Fruit fly (Drosophila melanogaster) whole organism, embryonic: ENCODE data around the gene UQCR-6.4L.

Experiments
- Awh ChIP-seq: fragments of 200-800 bp; sonication (Bioruptor generic); IDR thresholded peaks from 2 replicates; pipeline ENCODE4, ENCODE4 v1.3.6; 2022; ENCODE audit warnings: missing biosample characterization, missing genetic modification characterization
- BEAF-32 ChIP-seq: fragments of 200-800 bp; sonication (Bioruptor generic); optimal IDR thresholded peaks from 3 replicates; lab custom pipeline; 2017; ENCODE audit warnings: missing biosample characterization, missing genetic modification characterization, mild to moderate bottlenecking, moderate library complexity, missing genetic modification reagents
- CG10147 ChIP-seq: fragments of 200-800 bp; sonication (Bioruptor generic); optimal IDR thresholded peaks from 2 replicates; lab custom pipeline; 2019; ENCODE audit warnings: missing biosample characterization, mild to moderate bottlenecking, missing genetic modification characterization, moderate library complexity
- CG10366 ChIP-seq: fragments of 200-800 bp; sonication (Bioruptor generic); IDR thresholded peaks from 2 replicates; pipeline ENCODE4 v1.3.6; 2022; ENCODE audit warnings: missing biosample characterization, missing genetic modification characterization
- CG12071 ChIP-seq: fragments of 200-800 bp; sonication (Bioruptor generic); optimal IDR thresholded peaks from 3 replicates; lab custom pipeline; 2018; ENCODE audit warnings: missing biosample characterization, mild to moderate bottlenecking, missing genetic modification characterization
- CG12744 ChIP-seq: fragments of 200-800 bp; sonication (Bioruptor generic); optimal IDR thresholded peaks from 2 replicates; lab custom pipeline; 2016; ENCODE audit warnings: missing biosample characterization, missing genetic modification characterization
- CG13123 ChIP-seq: fragments of 200-800 bp; sonication (Bioruptor generic); optimal IDR thresholded peaks from 2 replicates; lab custom pipeline; 2016; ENCODE audit warnings: missing biosample characterization, missing genetic modification characterization
- CG13296 ChIP-seq: fragments of 200-800 bp; sonication (Bioruptor generic); optimal IDR thresholded peaks from 3 replicates; lab custom pipeline; 2018; ENCODE audit warnings: missing biosample characterization, mild to moderate bottlenecking, missing genetic modification characterization
- CG13894 ChIP-seq: fragments of 200-800 bp; sonication (Bioruptor generic); optimal IDR thresholded peaks from 3 replicates; lab custom pipeline; 2018; ENCODE audit warnings: missing biosample characterization, mild to moderate bottlenecking, missing genetic modification characterization, moderate library complexity
- CG14014 ChIP-seq: fragments of 200-800 bp; sonication (Bioruptor generic); IDR thresholded peaks from 2 replicates; pipeline ENCODE4 v1.3.6; 2022; ENCODE audit warnings: missing biosample characterization, missing genetic modification characterization
- CG1529 ChIP-seq: fragments of 200-800 bp; sonication (Bioruptor generic); optimal IDR thresholded peaks from 3 replicates; lab custom pipeline; 2018; ENCODE audit warnings: missing biosample characterization, missing genetic modification characterization
- CG1603 ChIP-seq: fragments of 200-800 bp; sonication (Bioruptor generic); optimal IDR thresholded peaks from 2 replicates; lab custom pipeline; 2019; ENCODE audit warnings: missing biosample characterization, mild to moderate bottlenecking, missing genetic modification characterization, moderate library complexity
- CG17328 ChIP-seq: fragments of 200-800 bp; sonication (Bioruptor generic); IDR thresholded peaks from 2 replicates; pipeline ENCODE4 v1.3.6; 2022; ENCODE audit warnings: missing biosample characterization, missing genetic modification characterization
- CG2116 ChIP-seq: fragments of 200-800 bp; sonication (Bioruptor generic); optimal IDR thresholded peaks from 3 replicates; lab custom pipeline; 2018; ENCODE audit warnings: missing biosample characterization, mild to moderate bottlenecking, missing genetic modification characterization
- CG30403 ChIP-seq: fragments of 200-800 bp; sonication (Bioruptor generic); optimal IDR thresholded peaks from 3 replicates; lab custom pipeline; 2016; ENCODE audit warnings: missing biosample characterization, missing genetic modification characterization
- CG33557 ChIP-seq: fragments of 200-800 bp; sonication (Bioruptor generic); optimal IDR thresholded peaks from 2 replicates; lab custom pipeline; 2019; ENCODE audit warnings: missing biosample characterization, mild to moderate bottlenecking, missing genetic modification characterization, moderate library complexity
- CG34376 ChIP-seq: fragments of 200-800 bp; sonication (Bioruptor generic); optimal IDR thresholded peaks from 2 replicates; lab custom pipeline; 2018; ENCODE audit warnings: missing biosample characterization, mild to moderate bottlenecking, missing genetic modification characterization
- CG3838 ChIP-seq: fragments of 200-800 bp; sonication (Bioruptor generic); optimal IDR thresholded peaks from 3 replicates; lab custom pipeline; 2016; ENCODE audit warnings: missing biosample characterization, missing genetic modification characterization
- CG4730 ChIP-seq: fragments of 200-800 bp; sonication (Bioruptor generic); IDR thresholded peaks from 2 replicates; pipeline ENCODE4 v1.3.6; 2022; ENCODE audit warnings: missing biosample characterization, missing genetic modification characterization
- E2f1 ChIP-seq: fragments of 200-800 bp; sonication (Bioruptor generic); IDR thresholded peaks from 2 replicates; pipeline ENCODE4 v1.3.6; 2022; ENCODE audit warnings: missing biosample characterization, missing genetic modification characterization
- Fer3 ChIP-seq: fragments of 200-800 bp; sonication (Bioruptor generic); optimal IDR thresholded peaks from 2 replicates; lab custom pipeline; 2018; ENCODE audit warnings: missing biosample characterization, mild to moderate bottlenecking, missing genetic modification characterization, moderate library complexity
- Gug ChIP-seq: fragments of 200-800 bp; sonication (Bioruptor generic); IDR thresholded peaks from 4 replicates; pipeline ENCODE4 v1.3.6; 2022; ENCODE audit warnings: missing biosample characterization, missing genetic modification characterization
- H15 ChIP-seq: fragments of 200-800 bp; sonication (Bioruptor generic); IDR thresholded peaks from 3 replicates; pipeline ENCODE4 v1.3.6; 2022; ENCODE audit warnings: missing biosample characterization, missing genetic modification characterization
- HLH4C ChIP-seq: fragments of 200-800 bp; sonication (Bioruptor generic); IDR thresholded peaks from 3 replicates; pipeline ENCODE4 v1.3.6; 2022; ENCODE audit warnings: missing biosample characterization, missing genetic modification characterization; ENCODE audit not compliant: partially characterized antibody
- Hr39 ChIP-seq: fragments of >200 bp; optimal IDR thresholded peaks from 2 replicates; lab custom pipeline; 2017
- Kr ChIP-seq: fragments of 200-800 bp; sonication (Bioruptor generic); optimal IDR thresholded peaks from 2 replicates; lab custom pipeline; 2017; ENCODE audit warnings: missing biosample characterization, mild to moderate bottlenecking, missing genetic modification characterization
- Lim3 ChIP-seq: fragments of 200-800 bp; sonication (Bioruptor generic); IDR thresholded peaks from 2 replicates; pipeline ENCODE4 v1.3.6; 2022; ENCODE audit warnings: missing biosample characterization, missing genetic modification characterization
- Med ChIP-seq: fragments of 200-800 bp; sonication (Bioruptor generic); peaks from one replicate; lab custom pipeline; 2016; ENCODE audit warnings: missing biosample characterization, missing genetic modification characterization, mild to moderate bottlenecking, inconsistent platforms, moderate library complexity
- Oaz ChIP-seq: fragments of 200-800 bp; sonication (Bioruptor generic); IDR thresholded peaks from 2 replicates; pipeline ENCODE4 v1.3.6; 2022; ENCODE audit warnings: missing biosample characterization, missing genetic modification characterization
- Side ChIP-seq: fragments of 200-800 bp; sonication (Bioruptor generic); optimal IDR thresholded peaks from 2 replicates; lab custom pipeline; 2016; ENCODE audit warnings: missing biosample characterization, missing genetic modification characterization
- Spps ChIP-seq: fragments of 200-800 bp; sonication (Bioruptor generic); optimal IDR thresholded peaks from 2 replicates; lab custom pipeline; 2018; ENCODE audit warnings: missing biosample characterization, mild to moderate bottlenecking, missing genetic modification characterization
- Tbp ChIP-seq: fragments of >200 bp; optimal IDR thresholded peaks from 2 replicates; lab custom pipeline; 2018; ENCODE audit warnings: missing biosample characterization, missing genetic modification characterization
- amos ChIP-seq: fragments of 200-800 bp; sonication (Bioruptor generic); IDR thresholded peaks from 2 replicates; pipeline ENCODE4 v1.3.6; 2022; ENCODE audit warnings: missing biosample characterization, missing genetic modification characterization; ENCODE audit not compliant: partially characterized antibody
- ato ChIP-seq: fragments of 200-800 bp; sonication (Bioruptor generic); IDR thresholded peaks from 2 replicates; pipeline ENCODE4 v1.3.6; 2022; ENCODE audit warnings: missing biosample characterization, missing genetic modification characterization; ENCODE audit not compliant: partially characterized antibody
- cas ChIP-seq: fragments of 200-800 bp; sonication (Bioruptor generic); IDR thresholded peaks from 2 replicates; pipeline ENCODE4 v1.3.6; 2022; ENCODE audit warnings: missing biosample characterization, missing genetic modification characterization
- cwo ChIP-seq: fragments of 200-800 bp; sonication (Bioruptor generic); optimal IDR thresholded peaks from 3 replicates; lab custom pipeline; 2017; ENCODE audit warnings: missing biosample characterization, missing genetic modification characterization, mild to moderate bottlenecking, moderate library complexity, missing genetic modification reagents
- gcm ChIP-seq: fragments of 200-800 bp; sonication (Bioruptor generic); optimal IDR thresholded peaks from 2 replicates; lab custom pipeline; 2019; ENCODE audit warnings: missing biosample characterization, mild to moderate bottlenecking, missing genetic modification characterization, moderate library complexity
- gfzf ChIP-seq: fragments of 200-800 bp; sonication (Bioruptor generic); optimal IDR thresholded peaks from 2 replicates; lab custom pipeline; 2016; ENCODE audit warnings: missing biosample characterization, mild to moderate bottlenecking, missing genetic modification characterization, moderate library complexity
- kay ChIP-seq: fragments of 200-800 bp; sonication (Bioruptor generic); optimal IDR thresholded peaks from 2 replicates; lab custom pipeline; 2016; ENCODE audit warnings: missing biosample characterization, missing genetic modification characterization
- ken ChIP-seq: fragments of 200-800 bp; sonication (Bioruptor generic); IDR thresholded peaks from 3 replicates; pipeline ENCODE4 v1.3.6; 2022; ENCODE audit warnings: missing biosample characterization, missing genetic modification characterization
- mld ChIP-seq: fragments of 200-800 bp; sonication (Bioruptor generic); IDR thresholded peaks from 3 replicates; pipeline ENCODE4 v1.3.6; 2022; ENCODE audit warnings: missing biosample characterization, missing genetic modification characterization; ENCODE audit not compliant: partially characterized antibody
- rib ChIP-seq: fragments of 200-800 bp; sonication (Bioruptor generic); IDR thresholded peaks from 2 replicates; pipeline ENCODE4 v1.3.6; 2022; ENCODE audit warnings: missing biosample characterization, missing genetic modification characterization
- row ChIP-seq: fragments of 200-800 bp; sonication (Bioruptor generic); IDR thresholded peaks from 3 replicates; pipeline ENCODE4 v1.3.6; 2022; ENCODE audit warnings: missing biosample characterization, missing genetic modification characterization
- sens ChIP-seq: fragments of 200-800 bp; sonication (Bioruptor generic); peaks from one replicate; lab custom pipeline; 2016; ENCODE audit warnings: missing biosample characterization, missing genetic modification characterization
- seq ChIP-seq: fragments of 200-800 bp; sonication (Bioruptor generic); IDR thresholded peaks from 2 replicates; pipeline ENCODE4 v1.3.6; 2022; ENCODE audit warnings: missing biosample characterization, missing genetic modification characterization
- stc ChIP-seq: fragments of 200-800 bp; sonication (Bioruptor generic); IDR thresholded peaks from 2 replicates; pipeline ENCODE4 v1.3.6; 2022; ENCODE audit warnings: missing biosample characterization, missing genetic modification characterization
- stwl ChIP-seq: fragments of 200-800 bp; sonication (Bioruptor generic); optimal IDR thresholded peaks from 3 replicates; lab custom pipeline; 2018; ENCODE audit warnings: missing biosample characterization, mild to moderate bottlenecking, missing genetic modification characterization, moderate library complexity
- tap ChIP-seq: fragments of 200-800 bp; optimal IDR thresholded peaks from 3 replicates; lab custom pipeline; 2019; ENCODE audit warnings: missing biosample characterization, mild to moderate bottlenecking, missing genetic modification characterization, moderate library complexity
- trem ChIP-seq: fragments of 200-800 bp; optimal IDR thresholded peaks from 3 replicates; lab custom pipeline; 2019; ENCODE audit warnings: missing biosample characterization, mild to moderate bottlenecking, missing genetic modification characterization, moderate library complexity
- z ChIP-seq: fragments of 200-800 bp; sonication (Bioruptor generic); IDR thresholded peaks from 3 replicates; pipeline ENCODE4 v1.3.6; 2022; ENCODE audit warnings: missing biosample characterization, missing genetic modification characterization

The UQCR-6.4L gene

dm6 chr3L:16566700-16567221, at the start of gene UQCR-6.4L:
TSS of gene UQCR-6.4L (plus strand) at chr3L:16566750.
- TF ChIP-seq CG1529 (GFP tag; lab: Kevin White, UChicago) (no peak), ato (GFP tag; lab: Robert Waterston, UW) (no peak), CG2116 (peak; percentile 64), stwl (tag; lab: Kevin White, UChicago) (peak; percentile 97), row (GFP tag; lab: Robert Waterston, UW) (0 out of 3 replicates have a peak, but pooled peaks have one; percentile 7), Med (peak; percentile 34), sens (GFP tag; lab: Kevin White, UChicago) (peak; percentile 65), amos (peak; percentile 8; the same call in 1 of the 2 replicates), ken (GFP tag; lab: Robert Waterston, UW) (0 out of 3 replicates have a peak, but pooled peaks have one; percentile 10), CG4730 (GFP tag; lab: Robert Waterston, UW) (no peak)
- TF ChIP-seq, all 482 proteins: peak for 7

DNA sequence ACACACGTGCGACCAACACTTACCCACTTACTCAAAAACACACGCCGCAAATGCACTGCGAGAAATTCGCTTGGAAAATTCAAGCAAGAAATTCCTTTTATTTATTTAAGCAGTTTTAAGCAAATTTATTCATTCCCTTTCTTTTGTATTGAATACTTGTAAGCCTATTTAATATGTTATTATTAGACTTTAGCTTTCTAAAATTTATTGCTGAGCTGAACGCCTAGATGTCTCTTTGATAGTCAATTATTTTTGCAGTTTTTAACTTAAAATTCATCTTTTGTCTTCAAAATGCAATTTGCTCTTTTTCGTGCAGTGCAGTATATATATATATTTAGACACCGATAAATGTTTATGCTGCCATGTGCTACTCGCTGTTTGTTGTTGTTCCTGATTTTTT, 32.6 kb upstream of the UQCR-6.4L start:
- TF ChIP-seq CG14014 (GFP tag; lab: Robert Waterston, UW) (peak; percentile 65; the same call in 1 of the 2 replicates), Oaz (GFP tag; lab: Robert Waterston, UW) (peak; percentile 65), BEAF-32 (no peak), gfzf (GFP tag; lab: Kevin White, UChicago) (no peak), Lim3 (GFP tag; lab: Robert Waterston, UW) (no peak), mld (no peak), CG10366 (GFP tag; lab: Robert Waterston, UW) (peak; percentile 52; the same call in 1 of the 2 replicates), rib (GFP tag; lab: Robert Waterston, UW) (no peak), E2f1 (GFP tag; lab: Robert Waterston, UW) (peak; percentile 54), gcm (GFP tag; lab: Kevin White, UChicago) (peak; percentile 47), CG10147 (GFP tag; lab: Kevin White, UChicago) (peak; percentile 83), Kr (no peak), Tbp (GFP tag; lab: Kevin White, UChicago) (no peak), tap (peak; percentile 69), CG13123 (GFP tag; lab: Kevin White, UChicago) (peak; percentile 37), CG12744 (GFP tag; lab: Kevin White, UChicago) (peak; percentile 62), stc (peak; percentile 52; the same call in 1 of the 2 replicates), CG1603 (no peak), Gug (peak; percentile 47; the same call in 2 of the 4 replicates), CG33557 (peak; percentile 59), Spps (tag; lab: Kevin White, UChicago) (peak; percentile 73), cwo (peak; percentile 85), Hr39 (lab: Kevin White, UChicago) (no peak), CG34376 (GFP tag; lab: Kevin White, UChicago) (peak; percentile 26), CG12071 (peak; percentile 35), HLH4C (GFP tag; lab: Robert Waterston, UW) (no peak), CG13296 (peak; percentile 79), H15 (GFP tag; lab: Robert Waterston, UW) (peak; percentile 50; the same call in 1 of the 3 replicates), trem (tag; lab: Kevin White, UChicago) (peak; percentile 75), CG17328 (GFP tag; lab: Robert Waterston, UW) (no peak; the same call in 1 of the 2 replicates), kay (peak; percentile 59), CG3838 (GFP tag; lab: Kevin White, UChicago) (peak; percentile 18), CG13894 (peak; percentile 51), Fer3 (peak; percentile 82), Side (GFP tag; lab: Kevin White, UChicago) (peak; percentile 66), seq (peak; percentile 67), z (GFP tag; lab: Robert Waterston, UW) (no peak), cas (no peak), CG30403 (peak; percentile 91), Awh (GFP tag; lab: Robert Waterston, UW) (no peak)
